Fruit fly (Drosophila melanogaster) whole organism, embryonic: ENCODE data around the gene eIF4A.

Experiments
- ATbp ChIP-seq: fragments of 200-800 bp; sonication (Bioruptor generic); optimal IDR thresholded peaks from 2 replicates; lab custom pipeline; 2017; ENCODE audit warnings: missing biosample characterization, mild to moderate bottlenecking, missing genetic modification characterization, missing genetic modification reagents
- Atf6 ChIP-seq: fragments of 200-800 bp; sonication (Bioruptor generic); IDR thresholded peaks from 2 replicates; pipeline ENCODE4 v1.3.6; 2022; ENCODE audit warnings: missing biosample characterization, missing genetic modification characterization
- Bgb ChIP-seq: fragments of 200-800 bp; sonication (Bioruptor generic); IDR thresholded peaks from 2 replicates; pipeline ENCODE4 v1.3.6; 2022; ENCODE audit warnings: missing biosample characterization, missing genetic modification characterization; ENCODE audit not compliant: partially characterized antibody
- CG10209 ChIP-seq: fragments of 200-800 bp; sonication (Bioruptor generic); optimal IDR thresholded peaks from 3 replicates; lab custom pipeline; 2017; ENCODE audit warnings: missing biosample characterization, mild to moderate bottlenecking, missing genetic modification characterization, missing genetic modification reagents
- CG10543 ChIP-seq: fragments of 200-800 bp; sonication (Bioruptor generic); optimal IDR thresholded peaks from 3 replicates; lab custom pipeline; 2017; ENCODE audit warnings: missing biosample characterization, mild to moderate bottlenecking, missing genetic modification characterization, moderate library complexity
- CG11085 ChIP-seq: fragments of 200-800 bp; sonication (Bioruptor generic); IDR thresholded peaks from 2 replicates; pipeline ENCODE4 v1.3.6; 2022; ENCODE audit warnings: missing biosample characterization, missing genetic modification characterization
- CG11093 ChIP-seq: fragments of 200-800 bp; sonication (Bioruptor generic); IDR thresholded peaks from 3 replicates; pipeline ENCODE4 v1.3.6; 2022; ENCODE audit warnings: missing biosample characterization, missing genetic modification characterization
- CG12391 ChIP-seq: fragments of 200-800 bp; sonication (Bioruptor generic); optimal IDR thresholded peaks from 3 replicates; lab custom pipeline; 2018; ENCODE audit warnings: missing biosample characterization, mild to moderate bottlenecking, missing genetic modification characterization, moderate library complexity
- CG13775 ChIP-seq: fragments of 200-800 bp; sonication (Bioruptor generic); optimal IDR thresholded peaks from 3 replicates; lab custom pipeline; 2017; ENCODE audit warnings: missing biosample characterization, mild to moderate bottlenecking, missing genetic modification characterization
- CG15011 ChIP-seq: fragments of 200-800 bp; sonication (Bioruptor generic); optimal IDR thresholded peaks from 3 replicates; lab custom pipeline; 2018; ENCODE audit warnings: missing biosample characterization, mild to moderate bottlenecking, missing genetic modification characterization
- CG15269 ChIP-seq: fragments of 200-800 bp; sonication (Bioruptor generic); optimal IDR thresholded peaks from 2 replicates; lab custom pipeline; 2018; ENCODE audit warnings: missing biosample characterization, mild to moderate bottlenecking, missing genetic modification characterization, moderate library complexity
- CG2202 ChIP-seq: fragments of 200-800 bp; sonication (Bioruptor generic); optimal IDR thresholded peaks from 2 replicates; lab custom pipeline; 2018; ENCODE audit warnings: missing biosample characterization, mild to moderate bottlenecking, missing genetic modification characterization
- CG2712 ChIP-seq: fragments of 200-800 bp; optimal IDR thresholded peaks from 3 replicates; lab custom pipeline; 2019; ENCODE audit warnings: missing biosample characterization, mild to moderate bottlenecking, missing genetic modification characterization, moderate library complexity
- CG3163 ChIP-seq: fragments of 200-800 bp; sonication (Bioruptor generic); optimal IDR thresholded peaks from 3 replicates; lab custom pipeline; 2016; ENCODE audit warnings: missing biosample characterization, missing genetic modification characterization
- CG33213 ChIP-seq: fragments of 200-800 bp; sonication (Bioruptor generic); optimal IDR thresholded peaks from 3 replicates; lab custom pipeline; 2016; ENCODE audit warnings: missing biosample characterization, missing genetic modification characterization
- CG33557 ChIP-seq: fragments of 200-800 bp; sonication (Bioruptor generic); optimal IDR thresholded peaks from 2 replicates; lab custom pipeline; 2019; ENCODE audit warnings: missing biosample characterization, mild to moderate bottlenecking, missing genetic modification characterization, moderate library complexity
- CG3726 ChIP-seq: fragments of 200-800 bp; sonication (Bioruptor generic); IDR thresholded peaks from 3 replicates; pipeline ENCODE4, ENCODE4 v1.3.6; 2022; ENCODE audit warnings: missing biosample characterization, missing genetic modification characterization
- CG4282 ChIP-seq: fragments of 200-800 bp; sonication (Bioruptor generic); optimal IDR thresholded peaks from 2 replicates; lab custom pipeline; 2016; ENCODE audit warnings: missing biosample characterization, missing genetic modification characterization
- CG4707 ChIP-seq: fragments of 200-800 bp; sonication (Bioruptor generic); optimal IDR thresholded peaks from 2 replicates; lab custom pipeline; 2018; ENCODE audit warnings: missing biosample characterization, mild to moderate bottlenecking, missing genetic modification characterization, moderate library complexity
- CG6765 ChIP-seq: fragments of 200-800 bp; sonication (Bioruptor generic); optimal IDR thresholded peaks from 3 replicates; lab custom pipeline; 2017; ENCODE audit warnings: missing biosample characterization, mild to moderate bottlenecking, missing genetic modification characterization
- CG6791 ChIP-seq: fragments of 200-800 bp; sonication (Bioruptor generic); IDR thresholded peaks from 3 replicates; pipeline ENCODE4 v1.3.6; 2022; ENCODE audit warnings: missing biosample characterization, missing genetic modification characterization; ENCODE audit not compliant: partially characterized antibody
- CG7987 ChIP-seq: fragments of 200-800 bp; sonication (Bioruptor generic); optimal IDR thresholded peaks from 2 replicates; lab custom pipeline; 2018; ENCODE audit warnings: missing biosample characterization, mild to moderate bottlenecking, missing genetic modification characterization, moderate library complexity
- CG9437 ChIP-seq: fragments of 200-800 bp; sonication (Bioruptor generic); optimal IDR thresholded peaks from 2 replicates; lab custom pipeline; 2018; ENCODE audit warnings: missing biosample characterization, mild to moderate bottlenecking, missing genetic modification characterization
- Dfd ChIP-seq, 2 experiments: fragments of >200 bp; optimal IDR thresholded peaks; 2 replicates each; lab custom pipeline; 2017; ENCODE audit warnings: missing biosample characterization in 2 of 2, missing genetic modification characterization in 2 of 2
- Jarid2 ChIP-seq: fragments of 200-800 bp; sonication (Bioruptor generic); optimal IDR thresholded peaks from 3 replicates; lab custom pipeline; 2017; ENCODE audit warnings: mild to moderate bottlenecking, missing biosample characterization, missing genetic modification reagents, missing genetic modification characterization
- Ravus ChIP-seq: fragments of 200-800 bp; sonication (Bioruptor generic); IDR thresholded peaks from 2 replicates; pipeline ENCODE4 v1.3.6; 2022; ENCODE audit warnings: missing biosample characterization, missing genetic modification characterization
- Sox102F ChIP-seq: fragments of 200-800 bp; sonication (Bioruptor generic); optimal IDR thresholded peaks from 2 replicates; lab custom pipeline; 2018; ENCODE audit warnings: missing biosample characterization, mild to moderate bottlenecking, missing genetic modification characterization, moderate library complexity
- Spps ChIP-seq: fragments of 200-800 bp; sonication (Bioruptor generic); optimal IDR thresholded peaks from 2 replicates; lab custom pipeline; 2018; ENCODE audit warnings: missing biosample characterization, mild to moderate bottlenecking, missing genetic modification characterization
- Tbp ChIP-seq: fragments of >200 bp; optimal IDR thresholded peaks from 2 replicates; lab custom pipeline; 2018; ENCODE audit warnings: missing biosample characterization, missing genetic modification characterization
- Usf ChIP-seq: fragments of 200-800 bp; sonication (Bioruptor generic); optimal IDR thresholded peaks from 2 replicates; lab custom pipeline; 2017; ENCODE audit warnings: missing genotype, missing biosample characterization, missing genetic modification characterization
- Vsx1 ChIP-seq: fragments of 200-800 bp; sonication (Bioruptor generic); optimal IDR thresholded peaks from 2 replicates; lab custom pipeline; 2017; ENCODE audit warnings: missing biosample characterization, mild to moderate bottlenecking, missing genetic modification characterization, missing genetic modification reagents
- ab ChIP-seq: fragments of 200-800 bp; sonication (Bioruptor generic); optimal IDR thresholded peaks from 2 replicates; lab custom pipeline; 2016; ENCODE audit warnings: missing biosample characterization, missing genetic modification characterization
- ash1 ChIP-seq: fragments of 200-800 bp; sonication (Bioruptor generic); optimal IDR thresholded peaks from 2 replicates; lab custom pipeline; 2018; ENCODE audit warnings: missing biosample characterization, mild to moderate bottlenecking, missing genetic modification characterization
- bigmax ChIP-seq: fragments of 200-800 bp; sonication (Bioruptor generic); optimal IDR thresholded peaks from 2 replicates; lab custom pipeline; 2018; ENCODE audit warnings: missing biosample characterization, mild to moderate bottlenecking, missing genetic modification characterization
- corto ChIP-seq: fragments of 200-800 bp; sonication (Bioruptor generic); optimal IDR thresholded peaks from 2 replicates; lab custom pipeline; 2016; ENCODE audit warnings: missing biosample characterization, mild to moderate bottlenecking, missing genetic modification characterization, moderate library complexity
- gem ChIP-seq: fragments of 200-800 bp; sonication (Bioruptor generic); optimal IDR thresholded peaks from 2 replicates; lab custom pipeline; 2019; ENCODE audit warnings: missing biosample characterization, mild to moderate bottlenecking, missing genetic modification characterization, moderate library complexity
- her ChIP-seq: fragments of 200-800 bp; sonication (Bioruptor generic); optimal IDR thresholded peaks from 2 replicates; lab custom pipeline; 2016; ENCODE audit warnings: missing biosample characterization, missing genetic modification characterization
- hkb ChIP-seq, 2 experiments: fragments of 200-800 bp in 1 of 2; fragments of >200 bp in 1 of 2; sonication (Bioruptor generic) in 1 of 2; IDR thresholded peaks in 1 of 2; optimal IDR thresholded peaks in 1 of 2; 2 replicates each; pipeline versions ENCODE4 v1.3.6 to Lab custom; 2017 to 2022; ENCODE audit warnings: missing biosample characterization in 1 of 2, missing genetic modification characterization in 1 of 2
- kay ChIP-seq: fragments of 200-800 bp; sonication (Bioruptor generic); optimal IDR thresholded peaks from 2 replicates; lab custom pipeline; 2016; ENCODE audit warnings: missing biosample characterization, missing genetic modification characterization
- lmd ChIP-seq: fragments of 200-800 bp; sonication (Bioruptor generic); IDR thresholded peaks from 2 replicates; pipeline ENCODE4 v1.3.6; 2022; ENCODE audit warnings: missing biosample characterization, missing genetic modification characterization
- nom ChIP-seq: fragments of 200-800 bp; sonication (Bioruptor generic); optimal IDR thresholded peaks from 2 replicates; lab custom pipeline; 2017; ENCODE audit warnings: missing biosample characterization, missing genetic modification characterization, mild to moderate bottlenecking, moderate library complexity, missing genetic modification reagents
- pfk ChIP-seq: fragments of 200-800 bp; sonication (Bioruptor generic); optimal IDR thresholded peaks from 2 replicates; lab custom pipeline; 2018; ENCODE audit warnings: missing biosample characterization, mild to moderate bottlenecking, missing genetic modification characterization, moderate library complexity
- repo ChIP-seq: fragments of 200-800 bp; sonication (Bioruptor generic); optimal IDR thresholded peaks from 2 replicates; lab custom pipeline; 2016; ENCODE audit warnings: missing biosample characterization, missing genetic modification characterization
- tup ChIP-seq: fragments of 200-800 bp; sonication (Bioruptor generic); optimal IDR thresholded peaks from 2 replicates; lab custom pipeline; 2016; ENCODE audit warnings: missing biosample characterization, mild to moderate bottlenecking, missing genetic modification characterization, moderate library complexity
- wdn ChIP-seq: fragments of 200-800 bp; sonication (Bioruptor generic); IDR thresholded peaks from 2 replicates; pipeline ENCODE4 v1.3.6; 2022; ENCODE audit warnings: missing biosample characterization, missing genetic modification characterization
- wor ChIP-seq: fragments of 200-800 bp; sonication (Bioruptor generic); IDR thresholded peaks from 2 replicates; pipeline ENCODE4 v1.3.6; 2022; ENCODE audit warnings: missing biosample characterization, missing genetic modification characterization
- yki ChIP-seq: fragments of >200 bp; optimal IDR thresholded peaks from 3 replicates; lab custom pipeline; 2018
- zen ChIP-seq: fragments of 200-800 bp; sonication (Bioruptor generic); optimal IDR thresholded peaks from 3 replicates; lab custom pipeline; 2018; ENCODE audit warnings: missing biosample characterization, mild to moderate bottlenecking, missing genetic modification characterization, moderate library complexity

eIF4A gene

dm6 chr2L:5981433-5982333, at the start of gene eIF4A (continued):
- TF ChIP-seq zen (tag; lab: Kevin White, UChicago) (peak; percentile 40), tup (GFP tag; lab: Kevin White, UChicago) (no peak), CG3163 (no peak), bigmax (GFP tag; lab: Kevin White, UChicago) (peak; percentile 40), pfk (GFP tag; lab: Kevin White, UChicago) (no peak), CG13775 (peak; percentile 48), Tbp (GFP tag; lab: Kevin White, UChicago) (no peak), CG10209 (GFP tag; lab: Kevin White, UChicago) (no peak), CG4282 (GFP tag; lab: Kevin White, UChicago) (no peak), Sox102F (GFP tag; lab: Kevin White, UChicago) (no peak), kay (GFP tag; lab: Kevin White, UChicago) (no peak), lmd (no peak), yki (lab: Kevin White, UChicago) (peak; percentile 61), CG2712 (tag; lab: Kevin White, UChicago) (peak; percentile 55), repo (GFP tag; lab: Kevin White, UChicago) (peak; percentile 5), ATbp (peak; percentile 4), CG7987 (GFP tag; lab: Kevin White, UChicago) (peak; percentile 41), wdn (no peak), Usf (GFP tag; lab: Kevin White, UChicago) (no peak), corto (GFP tag; lab: Kevin White, UChicago) (no peak), wor (no peak), CG33557 (GFP tag; lab: Kevin White, UChicago) (peak; percentile 25), ab (GFP tag; lab: Kevin White, UChicago) (no peak), CG15269 (no peak), CG10543 (GFP tag; lab: Kevin White, UChicago) (no peak), CG11093 (GFP tag; lab: Robert Waterston, UW) (no peak), Atf6 (GFP tag; lab: Robert Waterston, UW) (no peak), Dfd (GFP tag; optimal IDR thresholded peaks at IDR 0.05; lab: Kevin White, UChicago) (no peak), her (GFP tag; lab: Kevin White, UChicago) (no peak), CG12391 (tag; lab: Kevin White, UChicago) (peak; percentile 25), nom (GFP tag; lab: Kevin White, UChicago) (peak; percentile 67), CG6765 (GFP tag; lab: Kevin White, UChicago) (no peak), Jarid2 (GFP tag; lab: Kevin White, UChicago) (peak; percentile 1), CG3726 (GFP tag; lab: Robert Waterston, UW) (no peak), CG11085 (GFP tag; lab: Robert Waterston, UW) (no peak), Ravus (no peak), CG9437 (peak; percentile 89), CG6791 (no peak), CG4707 (GFP tag; lab: Kevin White, UChicago) (no peak), Spps (tag; lab: Kevin White, UChicago) (peak; percentile 11), hkb (optimal IDR thresholded peaks at IDR 0.05; lab: Kevin White, UChicago) (peak; percentile 41), hkb (GFP tag; IDR thresholded peaks at IDR 0.05; lab: Robert Waterston, UW) (no peak), CG33213 (GFP tag; lab: Kevin White, UChicago) (peak; percentile 53), Bgb (GFP tag; lab: Robert Waterston, UW) (no peak), ash1 (no peak), Vsx1 (peak; percentile 26), CG2202 (tag; lab: Kevin White, UChicago) (no peak), gem (tag; lab: Kevin White, UChicago) (no peak), CG15011 (GFP tag; lab: Kevin White, UChicago) (peak; percentile 23)
